Fruit fly (Drosophila melanogaster) whole organism, embryonic: ENCODE results near the gene CG42784.

Experiments
- Abd-B ChIP-seq: fragments of 200-800 bp; sonication (Bioruptor generic); optimal IDR thresholded peaks from 2 replicates; lab custom pipeline; 2018; ENCODE audit warnings: missing biosample characterization, mild to moderate bottlenecking, missing genetic modification characterization, moderate library complexity
- Ada2b ChIP-seq: fragments of 200-800 bp; sonication (Bioruptor generic); IDR thresholded peaks from 2 replicates; pipeline ENCODE4 v1.3.6; 2022; ENCODE audit warnings: missing biosample characterization, missing genetic modification characterization
- Aef1 ChIP-seq: fragments of 200-800 bp; sonication (Bioruptor generic); IDR thresholded peaks from 3 replicates; pipeline ENCODE4 v1.3.6; 2022; ENCODE audit warnings: missing biosample characterization, missing genetic modification characterization
- Antp ChIP-seq: fragments of 200-800 bp; sonication (Bioruptor generic); optimal IDR thresholded peaks from 3 replicates; lab custom pipeline; 2016; ENCODE audit warnings: missing biosample characterization, missing genetic modification characterization
- CG10462 ChIP-seq: fragments of 200-800 bp; sonication (Bioruptor generic); optimal IDR thresholded peaks from 2 replicates; lab custom pipeline; 2016; ENCODE audit warnings: missing biosample characterization, missing genetic modification characterization
- CG10959 ChIP-seq: fragments of 200-800 bp; sonication (Bioruptor generic); IDR thresholded peaks from 2 replicates; pipeline ENCODE4 v1.3.6; 2022; ENCODE audit warnings: missing biosample characterization, missing genetic modification characterization
- CG11398 ChIP-seq: fragments of 200-800 bp; sonication (Bioruptor generic); optimal IDR thresholded peaks from 2 replicates; lab custom pipeline; 2016; ENCODE audit warnings: missing biosample characterization, missing genetic modification characterization
- CG13296 ChIP-seq: fragments of 200-800 bp; sonication (Bioruptor generic); optimal IDR thresholded peaks from 3 replicates; lab custom pipeline; 2018; ENCODE audit warnings: missing biosample characterization, mild to moderate bottlenecking, missing genetic modification characterization
- CG1529 ChIP-seq: fragments of 200-800 bp; sonication (Bioruptor generic); optimal IDR thresholded peaks from 3 replicates; lab custom pipeline; 2018; ENCODE audit warnings: missing biosample characterization, missing genetic modification characterization
- CG16813 ChIP-seq: fragments of 200-800 bp; sonication (Bioruptor generic); IDR thresholded peaks from 3 replicates; pipeline ENCODE4 v1.3.6; 2022; ENCODE audit warnings: missing biosample characterization, missing genetic modification characterization; ENCODE audit not compliant: partially characterized antibody
- CG17385 ChIP-seq: fragments of 200-800 bp; sonication (Bioruptor generic); optimal IDR thresholded peaks from 3 replicates; lab custom pipeline; 2018; ENCODE audit warnings: missing biosample characterization, mild to moderate bottlenecking, missing genetic modification characterization
- CG18619 ChIP-seq: fragments of 200-800 bp; sonication (Bioruptor generic); optimal IDR thresholded peaks from 3 replicates; lab custom pipeline; 2017; ENCODE audit warnings: missing biosample characterization, mild to moderate bottlenecking, missing genetic modification characterization
- CG31224 ChIP-seq: fragments of 200-800 bp; sonication (Bioruptor generic); IDR thresholded peaks from 2 replicates; pipeline ENCODE4 v1.3.6; 2022; ENCODE audit warnings: missing biosample characterization, missing genetic modification characterization
- CG32772 ChIP-seq: fragments of 200-800 bp; sonication (Bioruptor generic); IDR thresholded peaks from 2 replicates; pipeline ENCODE4 v1.3.6; 2022; ENCODE audit warnings: missing biosample characterization, missing genetic modification characterization
- CG7556 ChIP-seq: fragments of 200-800 bp; sonication (Bioruptor generic); optimal IDR thresholded peaks from 2 replicates; lab custom pipeline; 2017; ENCODE audit warnings: missing biosample characterization, mild to moderate bottlenecking, missing genetic modification characterization
- CG7839 ChIP-seq: fragments of 200-800 bp; sonication (Bioruptor generic); optimal IDR thresholded peaks from 3 replicates; lab custom pipeline; 2018; ENCODE audit warnings: missing biosample characterization, mild to moderate bottlenecking, missing genetic modification characterization, moderate library complexity
- CG8478 ChIP-seq: fragments of >200 bp; optimal IDR thresholded peaks from 2 replicates; lab custom pipeline; 2018
- CG8765 ChIP-seq: fragments of 200-800 bp; sonication (Bioruptor generic); IDR thresholded peaks from 2 replicates; pipeline ENCODE4 v1.3.6; 2022; ENCODE audit warnings: missing biosample characterization, missing genetic modification characterization
- CG9437 ChIP-seq: fragments of 200-800 bp; sonication (Bioruptor generic); optimal IDR thresholded peaks from 2 replicates; lab custom pipeline; 2018; ENCODE audit warnings: missing biosample characterization, mild to moderate bottlenecking, missing genetic modification characterization
- CG9817 ChIP-seq: fragments of 200-800 bp; sonication (Bioruptor generic); optimal IDR thresholded peaks from 2 replicates; lab custom pipeline; 2018; ENCODE audit warnings: missing biosample characterization, mild to moderate bottlenecking, missing genetic modification characterization, moderate library complexity
- CTCF ChIP-seq: fragments of 200-800 bp; sonication (Bioruptor generic); optimal IDR thresholded peaks from 2 replicates; lab custom pipeline; 2017; ENCODE audit warnings: missing biosample characterization, mild to moderate bottlenecking, missing genetic modification characterization, moderate library complexity
- Dref ChIP-seq: fragments of 200-800 bp; sonication (Bioruptor generic); IDR thresholded peaks from 2 replicates; pipeline ENCODE4 v1.3.6; 2022; ENCODE audit warnings: missing biosample characterization, missing genetic modification characterization
- Ets65A ChIP-seq: fragments of 200-800 bp; sonication (Bioruptor generic); peaks from one replicate; lab custom pipeline; 2016; ENCODE audit warnings: missing biosample characterization, missing genetic modification characterization
- Hr3 ChIP-seq: fragments of 200-800 bp; sonication (Bioruptor generic); optimal IDR thresholded peaks from 3 replicates; lab custom pipeline; 2016; ENCODE audit warnings: missing biosample characterization, missing genetic modification characterization
- Lim3 ChIP-seq: fragments of 200-800 bp; sonication (Bioruptor generic); IDR thresholded peaks from 2 replicates; pipeline ENCODE4 v1.3.6; 2022; ENCODE audit warnings: missing biosample characterization, missing genetic modification characterization
- Mrtf ChIP-seq: fragments of 200-800 bp; sonication (Bioruptor generic); IDR thresholded peaks from 3 replicates; pipeline ENCODE4 v1.3.6; 2022; ENCODE audit warnings: missing biosample characterization, missing genetic modification characterization
- NFAT ChIP-seq: fragments of 200-800 bp; sonication (Bioruptor generic); IDR thresholded peaks from 2 replicates; pipeline ENCODE4 v1.3.6; 2022; ENCODE audit warnings: missing biosample characterization, missing genetic modification characterization
- Optix ChIP-seq: fragments of 200-800 bp; sonication (Bioruptor generic); IDR thresholded peaks from 3 replicates; pipeline ENCODE4 v1.3.6; 2022; ENCODE audit warnings: missing biosample characterization, missing genetic modification characterization
- al ChIP-seq: fragments of 200-800 bp; sonication (Bioruptor generic); IDR thresholded peaks from 2 replicates; pipeline ENCODE4 v1.3.6; 2022; ENCODE audit warnings: missing biosample characterization, missing genetic modification characterization
- bab2 ChIP-seq: fragments of 200-800 bp; sonication (Bioruptor generic); optimal IDR thresholded peaks from 2 replicates; lab custom pipeline; 2016; ENCODE audit warnings: missing biosample characterization, missing genetic modification characterization
- chinmo ChIP-seq: fragments of 200-800 bp; sonication (Bioruptor generic); IDR thresholded peaks from 4 replicates; pipeline ENCODE4 v1.3.6; 2022; ENCODE audit warnings: missing biosample characterization, missing genetic modification characterization; ENCODE audit not compliant: partially characterized antibody
- crc ChIP-seq: fragments of 200-800 bp; sonication (Bioruptor generic); optimal IDR thresholded peaks from 2 replicates; lab custom pipeline; 2016; ENCODE audit warnings: missing biosample characterization, missing genetic modification characterization
- cwo ChIP-seq: fragments of 200-800 bp; sonication (Bioruptor generic); optimal IDR thresholded peaks from 3 replicates; lab custom pipeline; 2017; ENCODE audit warnings: missing biosample characterization, missing genetic modification characterization, mild to moderate bottlenecking, moderate library complexity, missing genetic modification reagents
- gro ChIP-seq: fragments of 200-800 bp; sonication (Bioruptor generic); optimal IDR thresholded peaks from 2 replicates; lab custom pipeline; 2016; ENCODE audit warnings: missing biosample characterization, missing genetic modification characterization
- inv ChIP-seq: fragments of 200-800 bp; sonication (Bioruptor generic); IDR thresholded peaks from 2 replicates; pipeline ENCODE4 v1.3.6; 2022; ENCODE audit warnings: missing biosample characterization, missing genetic modification characterization; ENCODE audit not compliant: partially characterized antibody
- luna ChIP-seq: fragments of 200-800 bp; sonication (Bioruptor generic); optimal IDR thresholded peaks from 2 replicates; lab custom pipeline; 2016; ENCODE audit warnings: missing biosample characterization, missing genetic modification characterization
- maf-S ChIP-seq: fragments of 200-800 bp; sonication (Bioruptor generic); optimal IDR thresholded peaks from 2 replicates; lab custom pipeline; 2016; ENCODE audit warnings: missing biosample characterization, missing genetic modification characterization
- nom ChIP-seq: fragments of 200-800 bp; sonication (Bioruptor generic); optimal IDR thresholded peaks from 2 replicates; lab custom pipeline; 2017; ENCODE audit warnings: missing biosample characterization, missing genetic modification characterization, mild to moderate bottlenecking, moderate library complexity, missing genetic modification reagents
- row ChIP-seq: fragments of 200-800 bp; sonication (Bioruptor generic); IDR thresholded peaks from 3 replicates; pipeline ENCODE4 v1.3.6; 2022; ENCODE audit warnings: missing biosample characterization, missing genetic modification characterization
- schlank ChIP-seq: fragments of 200-800 bp; sonication (Bioruptor generic); optimal IDR thresholded peaks from 2 replicates; lab custom pipeline; 2018; ENCODE audit warnings: missing biosample characterization, mild to moderate bottlenecking, missing genetic modification characterization
- sens-2 ChIP-seq: fragments of 200-800 bp; sonication (Bioruptor generic); IDR thresholded peaks from 2 replicates; pipeline ENCODE4 v1.3.6; 2022; ENCODE audit warnings: missing biosample characterization, missing genetic modification characterization
- tgo ChIP-seq: fragments of 200-800 bp; sonication (Bioruptor generic); IDR thresholded peaks from 3 replicates; pipeline ENCODE4 v1.3.6; 2022; ENCODE audit warnings: missing biosample characterization, missing genetic modification characterization
- ttk ChIP-seq: fragments of 200-800 bp; sonication (Bioruptor generic); IDR thresholded peaks from 2 replicates; pipeline ENCODE4 v2.1.2; 2022; ENCODE audit warnings: missing biosample characterization, missing genetic modification characterization
- unpg ChIP-seq: fragments of 200-800 bp; sonication (Bioruptor generic); optimal IDR thresholded peaks from 3 replicates; lab custom pipeline; 2018; ENCODE audit warnings: missing biosample characterization, mild to moderate bottlenecking, missing genetic modification characterization, moderate library complexity

CG42784 gene

DNA sequence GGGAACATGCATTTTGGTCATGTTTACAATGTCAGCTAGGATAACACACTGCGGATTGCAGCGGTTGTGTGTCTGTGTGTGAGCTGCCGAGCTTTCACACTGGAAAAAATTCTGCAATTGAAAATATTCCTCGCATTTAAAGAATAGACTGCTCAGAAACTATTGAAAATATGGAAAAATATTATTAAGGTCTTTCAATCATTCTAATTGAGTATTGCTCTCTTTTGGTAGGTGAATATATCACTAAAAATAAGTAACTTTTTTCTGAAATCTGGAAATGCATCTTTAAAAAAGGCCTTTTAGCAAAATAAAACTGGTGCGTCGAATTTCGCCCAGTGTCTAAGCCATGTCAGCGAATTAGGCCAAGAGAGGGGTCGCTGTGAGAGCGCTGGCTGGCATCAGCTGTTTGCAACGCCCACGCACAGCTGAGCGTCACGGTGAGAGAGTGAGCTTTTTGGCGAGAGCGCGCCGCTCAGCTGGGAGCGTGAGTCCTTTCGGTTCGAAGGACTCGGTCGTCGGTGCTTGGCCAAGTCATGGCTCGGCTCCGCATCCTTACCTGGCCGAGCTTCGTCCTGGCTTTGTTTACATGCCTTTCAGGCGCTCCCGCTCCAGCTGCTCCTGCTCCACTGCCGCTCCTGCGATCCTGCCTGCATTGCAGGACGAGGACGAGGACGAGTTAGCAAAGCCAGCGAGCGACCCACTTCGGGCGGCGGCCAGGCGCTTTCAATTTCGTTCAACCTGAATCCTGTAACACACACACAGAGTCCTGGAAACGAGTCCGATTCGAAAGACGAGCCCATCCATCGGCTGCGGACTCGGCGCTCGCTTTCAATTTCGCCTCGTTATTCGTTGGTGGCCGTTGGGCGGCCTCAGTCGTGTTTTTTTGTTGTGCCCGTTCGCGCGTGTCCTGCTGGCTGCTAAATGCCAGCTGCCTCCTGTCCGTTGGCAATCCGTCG, 46.0 kb downstream of the CG42784 start, which contains the start of gene CG46308 (continued):
- TF ChIP-seq Antp (peak; percentile 11), maf-S (GFP tag; lab: Kevin White, UChicago) (peak; percentile 8), CG17385 (GFP tag; lab: Kevin White, UChicago) (peak; percentile 39), row (GFP tag; lab: Robert Waterston, UW) (no peak; the same call in 2 of the 3 replicates), sens-2 (GFP tag; lab: Robert Waterston, UW) (no peak), chinmo (GFP tag; lab: Robert Waterston, UW) (0 out of 4 replicates have a peak, but pooled peaks have one; percentile 20), cwo (GFP tag; lab: Kevin White, UChicago) (peak; percentile 38), CG10462 (GFP tag; lab: Kevin White, UChicago) (no peak), gro (GFP tag; lab: Kevin White, UChicago) (peak; percentile 0), CG8765 (GFP tag; lab: Robert Waterston, UW) (no peak), luna (GFP tag; lab: Kevin White, UChicago) (no peak), CG9817 (tag; lab: Kevin White, UChicago) (peak; percentile 16), CG13296 (GFP tag; lab: Kevin White, UChicago) (peak; percentile 43), CG31224 (peak; percentile 9; the same call in 1 of the 2 replicates), Hr3 (GFP tag; lab: Kevin White, UChicago) (peak; percentile 11), tgo (no peak), bab2 (GFP tag; lab: Kevin White, UChicago) (peak; percentile 2), CG18619 (GFP tag; lab: Kevin White, UChicago) (peak; percentile 28)

DNA sequence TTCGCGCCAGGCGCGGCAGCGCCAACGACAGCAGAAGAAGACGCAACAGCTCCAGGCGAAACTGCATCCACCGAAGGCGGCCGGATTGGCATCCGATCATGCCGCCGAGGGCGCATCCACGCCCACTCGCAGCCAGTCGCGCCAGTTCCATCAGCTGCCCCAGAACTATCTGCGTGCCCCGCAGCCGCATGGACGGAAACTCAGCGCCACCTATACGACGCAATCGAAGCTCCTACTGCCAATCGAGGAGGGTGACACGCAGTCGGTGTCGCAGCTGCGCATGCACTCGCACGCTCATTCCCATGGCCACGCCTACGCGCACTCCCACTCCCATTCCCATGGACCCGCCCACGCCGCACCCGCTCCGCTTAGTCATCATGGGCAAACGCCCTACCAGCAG, 60.0 kb downstream of the CG42784 start:
- peak; percentile 76 for TF ChIP-seq Ets65A (GFP tag; lab: Kevin White, UChicago)
- TF ChIP-seq CG10959 (GFP tag; lab: Robert Waterston, UW): 0 out of 2 replicates have a peak, but pooled peaks have one; percentile 16
- TF ChIP-seq CTCF (GFP tag; lab: Kevin White, UChicago): peak; percentile 61
- TF ChIP-seq Mrtf: no peak

DNA sequence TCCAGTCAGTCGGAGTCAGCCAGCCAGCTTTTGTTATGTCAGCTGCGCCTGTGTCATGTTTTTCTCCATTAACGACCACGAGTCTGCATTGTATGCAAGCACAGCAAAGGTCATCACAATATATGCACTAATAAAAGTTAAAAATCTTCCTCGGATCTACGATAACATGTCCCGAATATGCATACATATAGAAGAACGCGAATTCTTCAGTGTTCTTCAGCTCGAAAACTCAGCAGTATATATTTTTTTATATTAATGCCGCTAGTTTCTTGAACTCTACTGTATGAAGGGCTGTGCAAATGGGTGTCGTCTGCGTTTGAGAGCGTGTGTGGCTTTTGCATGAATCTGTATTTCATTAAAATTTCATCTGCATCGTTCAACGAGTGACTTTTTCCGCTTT, 67.0 kb downstream of the CG42784 start:
- 0 out of 2 replicates have a peak, but pooled peaks have one; percentile 15 for TF ChIP-seq ttk (GFP tag; lab: Robert Waterston, UW)
- no peak for TF ChIP-seq CG7556 (GFP tag; lab: Kevin White, UChicago)

DNA sequence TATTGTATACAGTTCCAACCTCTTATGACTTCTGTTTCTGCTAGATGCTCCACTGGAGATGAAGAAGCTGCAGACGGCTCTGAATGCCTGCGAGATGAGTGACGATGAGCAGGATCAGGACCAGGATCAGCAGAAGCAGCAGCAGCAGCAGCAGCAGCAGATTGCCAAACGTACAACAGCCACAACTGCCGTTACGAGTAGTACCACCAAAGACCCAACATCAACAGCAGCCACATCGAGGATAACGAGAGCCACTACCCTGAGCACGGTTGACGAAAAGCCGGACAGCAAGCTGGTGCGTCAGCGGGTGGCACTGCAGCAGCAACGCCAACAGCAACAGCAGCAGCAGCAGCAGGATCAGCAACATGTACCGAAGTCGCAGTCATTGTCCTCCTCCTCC, 82.7 kb downstream of the CG42784 start:
- peak; percentile 69 for TF ChIP-seq Ets65A (GFP tag; lab: Kevin White, UChicago)
- no peak for TF ChIP-seq CG1529
- TF ChIP-seq, all 482 proteins: peak for 1

DNA sequence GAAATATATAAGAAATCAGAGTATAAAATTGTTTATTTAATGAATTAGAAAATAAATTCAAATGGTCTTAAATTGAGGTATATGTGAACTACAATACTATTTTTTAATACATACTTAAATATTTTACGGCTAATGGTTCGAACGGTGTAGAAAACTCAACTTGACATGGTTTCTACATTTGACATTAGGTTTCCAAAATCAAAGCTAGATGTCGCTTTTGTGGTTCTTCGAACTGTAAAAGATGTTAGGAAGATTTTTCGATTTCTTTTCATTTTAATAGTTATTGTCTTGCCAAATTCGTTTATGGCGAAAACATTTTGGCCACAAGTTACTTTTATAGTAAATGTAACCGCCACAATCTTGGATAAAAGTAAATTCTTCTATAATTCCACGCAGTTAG, 85.2 kb downstream of the CG42784 start:
- TF ChIP-seq schlank (tag; lab: Kevin White, UChicago) (no peak), nom (GFP tag; lab: Kevin White, UChicago) (no peak), CG7839 (tag; lab: Kevin White, UChicago) (no peak), Optix (GFP tag; lab: Robert Waterston, UW) (no peak), inv (0 out of 2 replicates have a peak, but pooled peaks have one; percentile 12), CG16813 (GFP tag; lab: Robert Waterston, UW) (peak; percentile 64), Dref (GFP tag; lab: Robert Waterston, UW) (no peak), CG8478 (no peak), al (GFP tag; lab: Robert Waterston, UW) (no peak), unpg (GFP tag; lab: Kevin White, UChicago) (no peak), CG32772 (GFP tag; lab: Robert Waterston, UW) (no peak), Abd-B (GFP tag; lab: Kevin White, UChicago) (no peak), Ada2b (no peak), NFAT (GFP tag; lab: Robert Waterston, UW) (no peak), Lim3 (GFP tag; lab: Robert Waterston, UW) (no peak), Aef1 (GFP tag; lab: Robert Waterston, UW) (no peak), CG11398 (GFP tag; lab: Kevin White, UChicago) (no peak), CG9437 (GFP tag; lab: Kevin White, UChicago) (no peak), crc (GFP tag; lab: Kevin White, UChicago) (no peak)
